Worm (Caenorhabditis elegans) whole organism, late embryonic: ENCODE results near the gene str-146.

Experiments used
- C08G9.2 ChIP-seq: sonication (generic microtip); optimal IDR thresholded peaks from 2 replicates; lab custom pipeline; 2016; ENCODE audit warnings: mild to moderate bottlenecking, missing genetic modification characterization, moderate library complexity, missing compliant biosample characterization
- K02D7.2 ChIP-seq: sonication (generic microtip); optimal IDR thresholded peaks from 2 replicates; lab custom pipeline; 2017; ENCODE audit warnings: mild to moderate bottlenecking, missing genetic modification characterization, missing compliant biosample characterization
- K09A11.1 ChIP-seq: sonication (generic microtip); optimal IDR thresholded peaks from 2 replicates; lab custom pipeline; 2017; ENCODE audit warnings: antibody characterized with exemption, mild to moderate bottlenecking, missing genetic modification characterization, missing compliant biosample characterization; ENCODE audit not compliant: insufficient read depth
- Y22D7AL.16 ChIP-seq: sonication (generic microtip); optimal IDR thresholded peaks from 2 replicates; lab custom pipeline; 2016; ENCODE audit warnings: missing genetic modification characterization, missing compliant biosample characterization
- ahr-1 ChIP-seq: sonication (generic microtip); optimal IDR thresholded peaks from 2 replicates; lab custom pipeline; 2016; ENCODE audit warnings: missing genetic modification characterization, missing compliant biosample characterization
- ama-1 ChIP-seq: fragments of 150-350 bp; optimal IDR thresholded peaks from 2 replicates; lab custom pipeline; 2014
- ceh-14 ChIP-seq: sonication (generic microtip); optimal IDR thresholded peaks from 2 replicates; lab custom pipeline; 2016; ENCODE audit warnings: missing genotype, missing genetic modification characterization, missing compliant biosample characterization
- ceh-18 ChIP-seq: sonication (generic microtip); optimal IDR thresholded peaks from 2 replicates; lab custom pipeline; 2016; ENCODE audit warnings: missing genetic modification characterization, missing compliant biosample characterization
- ceh-19 ChIP-seq: fragments of 200-800 bp; sonication (Bioruptor generic); optimal IDR thresholded peaks from 2 replicates; lab custom pipeline; 2018; ENCODE audit warnings: mild to moderate bottlenecking, missing genetic modification characterization, missing compliant biosample characterization
- ceh-22 ChIP-seq: sonication (generic microtip); optimal IDR thresholded peaks from 2 replicates; lab custom pipeline; 2017; ENCODE audit warnings: missing biosample characterization, missing genetic modification characterization
- ceh-30 ChIP-seq: fragments of 150-350 bp; optimal IDR thresholded peaks from 2 replicates; lab custom pipeline; 2014; ENCODE audit warnings: missing biosample characterization, missing genetic modification characterization
- ceh-34 ChIP-seq: sonication (generic microtip); optimal IDR thresholded peaks from 2 replicates; lab custom pipeline; 2016; ENCODE audit warnings: mild to moderate bottlenecking, missing genetic modification characterization, missing compliant biosample characterization
- ceh-45 ChIP-seq: fragments of 200-800 bp; sonication (Bioruptor generic); IDR thresholded peaks from 2 replicates; pipeline ENCODE4 v1.3.6; 2022; ENCODE audit warnings: missing genetic modification reagents, missing genetic modification characterization, missing compliant biosample characterization
- ceh-48 ChIP-seq: sonication (generic microtip); optimal IDR thresholded peaks from 2 replicates; lab custom pipeline; 2016; ENCODE audit warnings: missing genetic modification characterization, inconsistent platforms, missing compliant biosample characterization
- ceh-6 ChIP-seq: fragments of 200-800 bp; sonication (Bioruptor generic); optimal IDR thresholded peaks from 2 replicates; lab custom pipeline; 2018; ENCODE audit warnings: mild to moderate bottlenecking, missing genetic modification characterization, missing compliant biosample characterization
- ceh-9 ChIP-seq: sonication (generic microtip); optimal IDR thresholded peaks from 2 replicates; lab custom pipeline; 2016; ENCODE audit warnings: mild to moderate bottlenecking, missing genetic modification characterization, inconsistent platforms, missing compliant biosample characterization
- che-1 ChIP-seq: sonication (generic microtip); optimal IDR thresholded peaks from 2 replicates; lab custom pipeline; 2016; ENCODE audit warnings: mild to moderate bottlenecking, missing genetic modification characterization, missing compliant biosample characterization
- dmd-4 ChIP-seq: sonication (generic microtip); optimal IDR thresholded peaks from 2 replicates; lab custom pipeline; 2016; ENCODE audit warnings: borderline replicate concordance, missing genetic modification characterization, missing compliant biosample characterization
- dve-1 ChIP-seq: sonication (generic microtip); optimal IDR thresholded peaks from 2 replicates; lab custom pipeline; 2017; ENCODE audit warnings: antibody characterized with exemption, mild to moderate bottlenecking, missing genetic modification characterization, missing compliant biosample characterization
- elt-2 ChIP-seq: sonication (generic microtip); optimal IDR thresholded peaks from 2 replicates; lab custom pipeline; 2016; ENCODE audit warnings: missing genetic modification reagents, missing genetic modification characterization, missing compliant biosample characterization
- ets-4 ChIP-seq: sonication (generic microtip); optimal IDR thresholded peaks from 2 replicates; lab custom pipeline; 2016; ENCODE audit warnings: missing genetic modification characterization, missing compliant biosample characterization
- eyg-1 ChIP-seq: sonication (generic microtip); optimal IDR thresholded peaks from 2 replicates; lab custom pipeline; 2016; ENCODE audit warnings: missing genotype, missing genetic modification characterization, missing compliant biosample characterization
- fkh-10 ChIP-seq: fragments of 150-350 bp; optimal IDR thresholded peaks from 2 replicates; lab custom pipeline; 2014; ENCODE audit warnings: missing biosample characterization, missing genetic modification reagents, missing genetic modification characterization
- fkh-6 ChIP-seq: sonication (generic microtip); optimal IDR thresholded peaks from 2 replicates; lab custom pipeline; 2016; ENCODE audit warnings: missing genetic modification characterization, missing compliant biosample characterization
- hlh-15 ChIP-seq: sonication (generic microtip); optimal IDR thresholded peaks from 2 replicates; lab custom pipeline; 2016; ENCODE audit warnings: missing genetic modification characterization, missing compliant biosample characterization
- hlh-30 ChIP-seq: sonication (generic microtip); optimal IDR thresholded peaks from 2 replicates; lab custom pipeline; 2017; ENCODE audit warnings: antibody characterized with exemption, missing genetic modification characterization, missing compliant biosample characterization; ENCODE audit not compliant: insufficient read depth
- hlh-6 ChIP-seq: sonication (generic microtip); optimal IDR thresholded peaks from 2 replicates; lab custom pipeline; 2016; ENCODE audit warnings: missing genotype, missing genetic modification characterization, missing compliant biosample characterization
- lim-6 ChIP-seq: sonication (generic microtip); optimal IDR thresholded peaks from 2 replicates; lab custom pipeline; 2016; ENCODE audit warnings: missing genetic modification characterization, missing compliant biosample characterization
- lin-11 ChIP-seq: fragments of 200-800 bp; sonication (Bioruptor generic); optimal IDR thresholded peaks from 2 replicates; lab custom pipeline; 2018; ENCODE audit warnings: mild to moderate bottlenecking, missing genetic modification characterization, missing compliant biosample characterization
- madf-2 ChIP-seq: sonication (generic microtip); optimal IDR thresholded peaks from 2 replicates; lab custom pipeline; 2017; ENCODE audit warnings: missing genetic modification characterization, missing compliant biosample characterization
- mec-3 ChIP-seq: sonication (generic microtip); optimal IDR thresholded peaks from 2 replicates; lab custom pipeline; 2016; ENCODE audit warnings: borderline replicate concordance, missing genetic modification characterization, missing compliant biosample characterization
- nhr-11 ChIP-seq: fragments of 150-350 bp; optimal IDR thresholded peaks from 2 replicates; lab custom pipeline; 2014; ENCODE audit warnings: missing biosample characterization, missing genetic modification characterization
- nhr-232 ChIP-seq: sonication (generic microtip); optimal IDR thresholded peaks from 2 replicates; lab custom pipeline; 2016; ENCODE audit warnings: missing genetic modification characterization, missing compliant biosample characterization
- npax-4 ChIP-seq: sonication (generic microtip); optimal IDR thresholded peaks from 2 replicates; lab custom pipeline; 2016; ENCODE audit warnings: missing genetic modification characterization, missing compliant biosample characterization
- odd-2 ChIP-seq: sonication (generic microtip); optimal IDR thresholded peaks from 2 replicates; lab custom pipeline; 2017; ENCODE audit warnings: antibody characterized with exemption, mild to moderate bottlenecking, missing genetic modification characterization, missing compliant biosample characterization
- pat-9 ChIP-seq: fragments of 200-800 bp; sonication (Bioruptor generic); optimal IDR thresholded peaks from 2 replicates; lab custom pipeline; 2018; ENCODE audit warnings: mild to moderate bottlenecking, missing genetic modification characterization, moderate library complexity, missing compliant biosample characterization
- ref-2 ChIP-seq: sonication (generic microtip); optimal IDR thresholded peaks from 2 replicates; lab custom pipeline; 2016; ENCODE audit warnings: missing genetic modification characterization, missing compliant biosample characterization
- sdc-2 ChIP-seq: sonication (generic microtip); optimal IDR thresholded peaks from 2 replicates; lab custom pipeline; 2016; ENCODE audit warnings: missing genotype, missing genetic modification characterization, missing compliant biosample characterization
- syd-9 ChIP-seq: sonication (generic microtip); optimal IDR thresholded peaks from 2 replicates; lab custom pipeline; 2016; ENCODE audit warnings: mild to moderate bottlenecking, missing genetic modification characterization, moderate library complexity, missing compliant biosample characterization
- tbx-2 ChIP-seq: sonication (generic microtip); optimal IDR thresholded peaks from 2 replicates; lab custom pipeline; 2016; ENCODE audit warnings: missing genetic modification characterization, missing compliant biosample characterization
- unc-42 ChIP-seq: sonication (generic microtip); optimal IDR thresholded peaks from 2 replicates; lab custom pipeline; 2016; ENCODE audit warnings: missing genotype, missing genetic modification characterization, missing compliant biosample characterization
- unc-86 ChIP-seq: sonication (generic microtip); optimal IDR thresholded peaks from 2 replicates; lab custom pipeline; 2016; ENCODE audit warnings: missing genetic modification characterization, missing compliant biosample characterization
- zip-5 ChIP-seq: sonication (generic microtip); optimal IDR thresholded peaks from 2 replicates; lab custom pipeline; 2016; ENCODE audit warnings: missing genetic modification characterization, missing compliant biosample characterization

The str-146 gene

DNA sequence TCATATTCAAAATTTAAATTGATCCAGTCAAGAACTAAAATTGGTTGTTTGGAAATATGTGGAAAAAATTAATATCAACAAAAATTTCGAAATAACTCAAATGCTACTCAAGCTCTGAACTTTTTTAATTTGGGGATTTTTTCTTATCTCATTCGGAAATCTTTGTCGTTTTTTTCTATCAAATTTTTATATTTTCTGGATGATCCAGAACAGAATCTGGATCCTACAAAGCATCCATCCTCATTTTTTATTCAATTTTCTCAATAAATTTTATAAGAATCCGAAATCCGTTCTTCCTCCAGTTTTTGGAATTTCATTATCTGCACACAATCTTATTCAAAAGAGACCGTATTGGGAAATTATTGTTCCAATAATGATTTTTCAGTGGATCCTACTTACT, 25.6 kb upstream of the str-146 start, which contains the start of gene D1014.6:
TSS of gene D1014.6 (plus strand) at position 301 of the 400 bp plus-strand sequence.
- TF ChIP-seq eyg-1, result no peak
- no peak for TF ChIP-seq unc-86
- TF ChIP-seq unc-42 (tag; lab: Kevin White, UChicago), result no peak
- no peak for TF ChIP-seq hlh-6
- TF ChIP-seq lin-11, result no peak
- TF ChIP-seq ceh-14 (tag; lab: Kevin White, UChicago), result no peak
- no peak for TF ChIP-seq ref-2 (tag; lab: Kevin White, UChicago)
- TF ChIP-seq ceh-45 (GFP tag; lab: Robert Waterston, UW), result no peak
- TF ChIP-seq mec-3 (tag; lab: Kevin White, UChicago), result no peak
- no peak for TF ChIP-seq ceh-9 (tag; lab: Kevin White, UChicago)

DNA sequence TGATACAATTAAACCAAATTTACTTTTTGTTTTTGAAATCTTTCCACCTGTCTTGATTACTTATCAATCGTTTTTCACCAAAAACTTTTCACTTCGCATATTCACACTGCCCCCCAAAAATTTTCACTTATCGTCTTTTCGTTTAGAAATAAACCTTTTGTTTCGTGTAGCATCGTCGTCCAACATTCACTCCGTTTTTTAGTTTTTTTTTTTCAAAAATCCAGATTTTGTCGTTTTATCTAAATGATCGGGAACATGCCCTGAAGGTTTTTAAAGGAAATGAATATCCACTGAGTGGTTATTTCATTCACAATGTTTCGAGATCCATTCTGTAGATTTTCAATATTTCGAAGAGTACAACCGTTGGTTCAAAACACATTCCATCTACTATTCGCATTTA, 22.7 kb upstream of the str-146 start, which contains the start of gene D1014.7:
TSS of gene D1014.7 (plus strand) at position 301 of the 400 bp plus-strand sequence.
- TF ChIP-seq ceh-34 (tag; lab: Kevin White, UChicago) (no peak), hlh-15 (no peak), ref-2 (tag; lab: Kevin White, UChicago) (no peak), nhr-232 (no peak), K09A11.1 (tag; lab: Kevin White, UChicago) (no peak)
- TF ChIP-seq, all 69 proteins: peak for 0

DNA sequence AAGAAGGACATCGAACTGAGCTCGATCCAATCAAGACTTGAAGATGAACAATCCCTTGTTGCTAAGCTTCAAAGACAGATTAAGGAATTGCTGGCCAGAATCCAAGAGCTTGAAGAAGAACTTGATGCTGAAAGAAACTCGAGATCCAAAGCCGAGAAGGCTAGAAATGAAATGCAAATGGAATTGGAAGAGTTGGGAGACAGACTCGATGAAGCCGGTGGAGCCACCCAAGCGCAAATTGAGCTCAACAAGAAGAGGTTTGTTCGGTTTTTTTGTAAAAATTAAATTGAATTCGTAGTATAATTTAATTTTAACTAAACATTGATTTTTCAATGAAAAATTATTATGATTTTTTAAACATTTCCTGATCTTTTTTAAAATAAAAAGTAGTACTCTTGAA, 19.3 kb upstream of the str-146 start:
- no peak for TF ChIP-seq ama-1 (lab: Kevin White, UChicago)
- no peak for TF ChIP-seq dve-1
- TF ChIP-seq zip-5, result no peak
- TF ChIP-seq nhr-11, result no peak
- no peak for TF ChIP-seq K02D7.2 (tag; lab: Kevin White, UChicago)
- no peak for TF ChIP-seq ceh-19
- TF ChIP-seq fkh-10, result no peak
- no peak for TF ChIP-seq K09A11.1 (tag; lab: Kevin White, UChicago)

DNA sequence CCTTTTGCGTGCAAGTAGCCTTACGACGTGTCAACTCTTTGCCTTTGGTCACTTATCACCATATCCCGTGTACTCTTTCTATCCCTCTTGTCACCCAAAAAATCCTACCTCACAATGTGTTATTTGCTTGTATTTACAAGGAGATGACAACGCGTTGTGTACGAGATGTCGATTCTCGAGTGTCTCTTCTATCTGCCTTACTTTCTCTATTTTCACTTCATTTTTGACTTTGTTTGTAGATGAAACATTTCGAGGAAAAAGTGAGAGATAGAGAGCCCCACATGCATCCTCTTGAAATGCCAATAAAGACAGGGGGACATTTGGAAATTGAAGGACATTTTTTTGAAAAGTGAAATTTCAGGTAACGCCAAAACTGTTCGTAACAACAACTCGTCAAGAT, 15.5 kb upstream of the str-146 start:
- no peak for TF ChIP-seq K09A11.1 (tag; lab: Kevin White, UChicago)
- no peak for TF ChIP-seq ahr-1 (tag; lab: Kevin White, UChicago)
- no peak for TF ChIP-seq madf-2 (tag; lab: Kevin White, UChicago)
- no peak for TF ChIP-seq unc-86
- TF ChIP-seq, all 69 proteins: peak for 0

DNA sequence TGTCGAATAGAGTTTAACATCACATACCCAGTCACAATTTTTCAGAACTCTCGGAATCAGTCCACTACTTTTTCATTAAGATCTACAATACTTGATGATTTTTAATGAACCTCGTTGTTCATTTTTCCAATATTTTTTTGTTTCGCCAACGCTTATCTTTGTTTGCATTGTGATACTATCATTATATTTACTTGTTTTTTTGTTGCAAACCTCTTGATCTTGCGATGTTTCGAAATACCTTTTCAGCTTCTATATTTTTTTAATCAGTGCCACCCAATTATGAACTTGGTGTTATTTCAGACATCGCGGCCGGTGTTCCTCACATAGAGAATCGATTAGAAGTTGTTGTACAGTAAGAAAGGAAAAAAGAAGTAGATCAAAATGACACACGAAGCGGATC, 13.4 kb upstream of the str-146 start, which contains the start of gene myo-5:
TSS of gene myo-5 (plus strand) at position 301 of the 400 bp plus-strand sequence.
- no peak for TF ChIP-seq fkh-6 (tag; lab: Kevin White, UChicago)
- no peak for TF ChIP-seq pat-9
- TF ChIP-seq syd-9 (tag; lab: Kevin White, UChicago), result no peak
- no peak for TF ChIP-seq npax-4 (tag; lab: Kevin White, UChicago)
- TF ChIP-seq ceh-19, result no peak
- TF ChIP-seq Y22D7AL.16, result no peak
- no peak for TF ChIP-seq ceh-48 (tag; lab: Kevin White, UChicago)
- no peak for TF ChIP-seq ceh-9 (tag; lab: Kevin White, UChicago)
- no peak for TF ChIP-seq lim-6 (tag; lab: Kevin White, UChicago)

DNA sequence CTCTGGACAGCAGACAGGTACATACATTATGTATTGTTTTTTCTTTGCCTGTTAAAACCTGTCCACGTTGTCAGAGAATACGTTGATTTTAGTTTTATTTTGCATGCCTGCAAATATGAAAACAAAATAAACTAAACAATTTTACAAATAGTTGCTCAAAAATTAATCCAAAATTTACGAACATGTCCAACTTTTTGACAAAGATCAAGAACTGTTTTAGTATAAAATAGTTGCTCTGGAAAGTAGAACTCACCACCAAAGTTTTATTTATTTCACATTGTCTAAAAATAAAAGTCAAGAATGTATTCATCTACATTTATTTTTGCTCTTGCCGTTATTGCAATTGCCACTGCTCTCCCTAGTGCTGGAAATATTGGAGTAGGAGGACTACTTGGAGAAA, 9.2 kb upstream of the str-146 start, which contains the start of gene srlf-16:
TSS of gene srlf-16 (plus strand) at position 301 of the 400 bp plus-strand sequence.
- TF ChIP-seq sdc-2 (tag; lab: Kevin White, UChicago) (no peak), ahr-1 (tag; lab: Kevin White, UChicago) (no peak), ceh-48 (tag; lab: Kevin White, UChicago) (no peak), elt-2 (tag; lab: Kevin White, UChicago) (no peak), ceh-18 (tag; lab: Kevin White, UChicago) (no peak), odd-2 (tag; lab: Kevin White, UChicago) (no peak), K09A11.1 (tag; lab: Kevin White, UChicago) (no peak), che-1 (tag; lab: Kevin White, UChicago) (no peak), hlh-30 (tag; lab: Kevin White, UChicago) (no peak), ceh-22 (no peak), fkh-10 (no peak), syd-9 (tag; lab: Kevin White, UChicago) (no peak), C08G9.2 (tag; lab: Kevin White, UChicago) (no peak), ets-4 (tag; lab: Kevin White, UChicago) (no peak), tbx-2 (tag; lab: Kevin White, UChicago) (no peak), ceh-14 (tag; lab: Kevin White, UChicago) (no peak), dmd-4 (tag; lab: Kevin White, UChicago) (no peak), ceh-30 (tag; lab: Kevin White, UChicago) (no peak), nhr-11 (no peak), ceh-6 (GFP tag; lab: Kevin White, UChicago) (no peak)
